Worm (Caenorhabditis elegans) whole organism, L1 larva: ENCODE measurements around the gene his-17.
A peak's percentile ranks its signal among the peaks of the same experiment; 100 is the strongest.

ENCODE experiments used
- C04F5.9 ChIP-seq: sonication (generic microtip); optimal IDR thresholded peaks from 2 replicates; lab custom pipeline; 2016; ENCODE audit warnings: missing genetic modification characterization, missing compliant biosample characterization
- Y116A8C.19 ChIP-seq: sonication (generic microtip); optimal IDR thresholded peaks from 2 replicates; lab custom pipeline; 2016; ENCODE audit warnings: missing compliant biosample characterization, missing genetic modification characterization, borderline replicate concordance
- aha-1 ChIP-seq: fragments of 150-350 bp; optimal IDR thresholded peaks from 2 replicates; lab custom pipeline; 2014; ENCODE audit warnings: missing biosample characterization, missing genetic modification characterization
- aly-2 ChIP-seq: fragments of 150-350 bp; optimal IDR thresholded peaks from 2 replicates; lab custom pipeline; 2014; ENCODE audit warnings: missing biosample characterization, missing genetic modification characterization
- ama-1 ChIP-seq: fragments of 150-350 bp; optimal IDR thresholded peaks from 2 replicates; lab custom pipeline; 2014
- blmp-1 ChIP-seq: fragments of 150-350 bp; optimal IDR thresholded peaks from 2 replicates; lab custom pipeline; 2014; ENCODE audit warnings: missing biosample characterization, missing genetic modification characterization
- ceh-63 ChIP-seq: fragments of 200-800 bp; sonication (Bioruptor generic); optimal IDR thresholded peaks from 2 replicates; lab custom pipeline; 2018; ENCODE audit warnings: mild to moderate bottlenecking, missing genetic modification characterization, missing compliant biosample characterization
- ceh-8 ChIP-seq: fragments of 200-800 bp; sonication (Bioruptor generic); optimal IDR thresholded peaks from 2 replicates; lab custom pipeline; 2018; ENCODE audit warnings: mild to moderate bottlenecking, missing genetic modification characterization, moderate library complexity, missing compliant biosample characterization
- ceh-90 ChIP-seq: sonication (generic microtip); optimal IDR thresholded peaks from 2 replicates; lab custom pipeline; 2016; ENCODE audit warnings: missing genetic modification characterization, missing compliant biosample characterization
- efl-1 ChIP-seq, 4 experiments: fragments of 150-350 bp; optimal IDR thresholded peaks in 3 of 4; peaks in 1 of 4; 1 replicate in 1 of 4; 2 replicates in 3 of 4; lab custom pipeline; 2014; ENCODE audit warnings: missing biosample characterization in 2 of 4, missing genetic modification characterization in 2 of 4, missing genetic modification reagents in 2 of 4
- efl-3 ChIP-seq: fragments of 200-800 bp; sonication (Bioruptor generic); optimal IDR thresholded peaks from 2 replicates; lab custom pipeline; 2018; ENCODE audit warnings: mild to moderate bottlenecking, missing genetic modification characterization, missing compliant biosample characterization
- elt-3 ChIP-seq, 6 experiments: fragments of 150-350 bp in 1 of 6; sonication (generic microtip); optimal IDR thresholded peaks; 2 replicates each; lab custom pipeline; 2017 to 2018; ENCODE audit warnings: missing biosample characterization in 6 of 6, missing genetic modification characterization in 6 of 6, inconsistent platforms in 1 of 6
- hlh-4 ChIP-seq: sonication (generic microtip); optimal IDR thresholded peaks from 2 replicates; lab custom pipeline; 2016; ENCODE audit warnings: mild to moderate bottlenecking, missing genetic modification characterization, missing compliant biosample characterization
- irx-1 ChIP-seq: sonication (generic microtip); optimal IDR thresholded peaks from 2 replicates; lab custom pipeline; 2016; ENCODE audit warnings: missing genetic modification characterization, missing compliant biosample characterization
- lsy-2 ChIP-seq, 2 experiments: fragments of 150-350 bp; optimal IDR thresholded peaks; 2 replicates each; lab custom pipeline; 2014; ENCODE audit warnings: missing biosample characterization in 2 of 2, missing genetic modification characterization in 2 of 2
- mef-2 ChIP-seq: fragments of 150-350 bp; optimal IDR thresholded peaks from 2 replicates; lab custom pipeline; 2014; ENCODE audit warnings: missing biosample characterization, missing genetic modification characterization
- mep-1 ChIP-seq: fragments of 150-350 bp; optimal IDR thresholded peaks from 2 replicates; lab custom pipeline; 2014; ENCODE audit warnings: missing biosample characterization, missing genetic modification characterization
- nhr-19 ChIP-seq: fragments of 200-800 bp; sonication (Bioruptor generic); conservative IDR thresholded peaks from 2 replicates; pipeline ENCODE4 v1.3.6; 2022; ENCODE audit warnings: missing genetic modification characterization, missing compliant biosample characterization
- nhr-20 ChIP-seq: sonication (generic microtip); optimal IDR thresholded peaks from 2 replicates; lab custom pipeline; 2016; ENCODE audit warnings: mild to moderate bottlenecking, missing genetic modification characterization, missing compliant biosample characterization
- nhr-71 ChIP-seq: sonication (generic microtip); optimal IDR thresholded peaks from 2 replicates; lab custom pipeline; 2016; ENCODE audit warnings: mild to moderate bottlenecking, missing genetic modification characterization, moderate library complexity, missing compliant biosample characterization
- nhr-85 ChIP-seq: sonication (generic microtip); peaks from one replicate; lab custom pipeline; 2016; ENCODE audit warnings: missing genetic modification characterization, inconsistent platforms, missing compliant biosample characterization
- nhr-90 ChIP-seq: sonication (generic microtip); optimal IDR thresholded peaks from 2 replicates; lab custom pipeline; 2016; ENCODE audit warnings: mild to moderate bottlenecking, missing genetic modification characterization, missing compliant biosample characterization; ENCODE audit not compliant: poor library complexity
- rnt-1 ChIP-seq: sonication (generic microtip); optimal IDR thresholded peaks from 2 replicates; lab custom pipeline; 2016; ENCODE audit warnings: mild to moderate bottlenecking, missing genetic modification characterization, moderate library complexity, missing compliant biosample characterization
- skn-1 ChIP-seq: fragments of 150-350 bp; optimal IDR thresholded peaks from 2 replicates; lab custom pipeline; 2014; ENCODE audit warnings: missing biosample characterization, missing genetic modification characterization
- snu-23 ChIP-seq: sonication (generic microtip); optimal IDR thresholded peaks from 2 replicates; lab custom pipeline; 2016; ENCODE audit warnings: missing genetic modification characterization, missing compliant biosample characterization
- sox-4 ChIP-seq: sonication (generic microtip); optimal IDR thresholded peaks from 2 replicates; lab custom pipeline; 2016; ENCODE audit warnings: missing genetic modification characterization, missing compliant biosample characterization
- sptf-1 ChIP-seq: fragments of 150-350 bp; optimal IDR thresholded peaks from 2 replicates; lab custom pipeline; 2014; ENCODE audit warnings: missing biosample characterization, missing genetic modification characterization
- swsn-7 ChIP-seq: sonication (generic microtip); optimal IDR thresholded peaks from 2 replicates; lab custom pipeline; 2016; ENCODE audit warnings: missing genetic modification characterization, missing compliant biosample characterization
- tbx-2 ChIP-seq: sonication (generic microtip); optimal IDR thresholded peaks from 2 replicates; lab custom pipeline; 2016; ENCODE audit warnings: missing genetic modification characterization, missing compliant biosample characterization
- unc-30 ChIP-seq: sonication (generic microtip); optimal IDR thresholded peaks from 2 replicates; lab custom pipeline; 2017; ENCODE audit warnings: missing biosample characterization, missing genetic modification characterization
- unc-86 ChIP-seq: sonication (generic microtip); optimal IDR thresholded peaks from 2 replicates; lab custom pipeline; 2016; ENCODE audit warnings: missing genetic modification characterization, missing compliant biosample characterization
- vab-15 ChIP-seq: sonication (generic microtip); optimal IDR thresholded peaks from 2 replicates; lab custom pipeline; 2017; ENCODE audit warnings: missing genotype, mild to moderate bottlenecking, missing genetic modification characterization, missing compliant biosample characterization
- xbp-1 ChIP-seq: sonication (generic microtip); optimal IDR thresholded peaks from 2 replicates; lab custom pipeline; 2016; ENCODE audit warnings: missing genetic modification characterization, missing compliant biosample characterization
- ztf-4 ChIP-seq: fragments of 150-350 bp; optimal IDR thresholded peaks from 2 replicates; lab custom pipeline; 2014; ENCODE audit warnings: missing biosample characterization, missing genetic modification characterization

his-17 gene

DNA sequence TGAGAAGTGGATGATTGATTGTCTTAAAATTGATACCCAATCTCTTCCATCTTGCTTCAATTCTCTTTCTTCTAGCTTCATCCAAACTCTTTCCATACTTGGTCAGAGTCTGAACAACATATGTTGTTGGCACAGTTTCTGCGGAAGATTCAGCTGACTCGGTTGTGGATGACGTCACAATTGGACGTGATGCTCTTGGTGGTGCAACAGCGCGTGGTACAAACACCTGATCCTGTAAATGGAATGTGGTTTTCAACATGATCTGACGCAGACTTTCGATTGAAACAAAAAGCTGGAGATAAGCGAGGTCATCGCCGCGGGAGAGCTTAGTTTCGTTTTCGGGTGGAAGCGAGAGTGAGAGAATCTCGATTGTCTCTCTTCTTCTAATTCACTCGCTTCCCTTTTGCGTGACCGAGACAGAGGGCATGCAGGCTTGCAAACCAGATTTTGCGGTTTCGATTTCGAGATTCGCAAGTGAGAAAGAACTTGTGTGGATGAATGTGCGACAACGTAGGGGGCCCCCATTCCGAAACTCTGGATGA lies 44.7 kb upstream of the his-17 start:
- TF ChIP-seq irx-1 (tag; lab: Kevin White, UChicago) (no peak), ceh-8 (GFP tag; lab: Kevin White, UChicago) (no peak), blmp-1 (tag; lab: Kevin White, UChicago) (peak; percentile 99), efl-1 (optimal IDR thresholded peaks at IDR 0.05; lab: Kevin White, UChicago) (no peak), efl-1 (GFP tag; optimal IDR thresholded peaks at IDR 0.05 in 1 of 2; lab: Kevin White, UChicago) (peak in 1 of 2 experiments; percentile 68)

DNA sequence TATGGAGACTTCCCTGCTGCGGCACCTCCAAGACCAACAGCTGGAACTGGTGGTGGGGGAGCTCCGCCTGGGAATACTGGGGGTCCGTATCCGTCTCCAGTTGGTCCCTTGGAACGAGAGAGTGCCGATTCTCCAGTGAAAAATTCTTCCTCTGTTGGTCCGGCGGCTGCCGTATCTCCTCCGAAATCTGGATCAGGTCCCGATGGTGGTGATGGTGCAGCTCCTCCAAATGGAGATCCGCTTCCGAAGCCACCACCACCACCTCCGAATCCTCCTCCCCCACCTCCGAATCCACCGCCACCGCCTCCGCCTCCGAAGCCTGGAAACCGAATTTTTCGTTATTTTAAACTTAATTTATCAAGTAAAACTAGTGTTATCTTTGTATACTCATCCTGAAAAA lies 42.6 kb upstream of the his-17 start:
- TF ChIP-seq ceh-63 (GFP tag; lab: Kevin White, UChicago) (no peak), Y116A8C.19 (tag; lab: Kevin White, UChicago) (no peak), sptf-1 (tag; lab: Kevin White, UChicago) (no peak), nhr-90 (tag; lab: Kevin White, UChicago) (no peak), ztf-4 (tag; lab: Kevin White, UChicago) (no peak), mef-2 (tag; lab: Kevin White, UChicago) (no peak), sox-4 (tag; lab: Kevin White, UChicago) (no peak), unc-86 (tag; lab: Kevin White, UChicago) (no peak), elt-3 (tag; optimal IDR thresholded peaks at IDR 0.05; lab: Kevin White, UChicago) (no peak)

DNA sequence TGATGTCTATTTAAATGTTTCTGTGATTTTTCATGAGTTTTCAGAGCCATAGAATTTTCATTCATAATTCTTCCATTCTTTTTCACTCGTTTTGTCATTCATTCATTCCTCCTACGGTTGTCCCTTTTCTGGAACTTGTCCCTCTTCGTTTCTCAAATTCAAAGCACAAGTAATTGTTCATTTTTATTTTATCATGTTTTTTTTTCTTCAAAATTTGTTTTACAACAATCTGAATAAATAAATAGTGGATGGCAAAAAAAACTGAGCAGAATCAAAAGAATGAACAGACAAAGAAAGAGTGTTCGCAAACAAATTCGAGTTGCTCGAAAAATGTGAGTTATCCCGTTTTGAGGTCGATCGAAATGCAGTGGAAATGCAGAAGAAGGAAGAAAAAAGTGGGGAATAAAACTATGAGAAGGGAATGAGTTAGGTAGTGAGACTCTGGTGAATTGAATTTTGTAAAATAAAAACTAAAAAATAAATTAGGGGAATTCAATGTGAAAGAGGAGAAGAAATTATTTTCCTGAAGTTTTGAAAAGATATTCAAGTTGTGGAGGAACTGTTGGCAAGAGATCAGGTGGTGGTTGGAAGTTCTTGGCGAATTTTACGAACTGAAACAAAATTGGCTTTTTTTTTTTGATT lies 41.8 kb upstream of the his-17 start:
- TF ChIP-seq skn-1 (peak; percentile 35), ama-1 (lab: Kevin White, UChicago) (peak; percentile 93), rnt-1 (peak; percentile 26), xbp-1 (tag; lab: Kevin White, UChicago) (peak; percentile 1), ztf-4 (tag; lab: Kevin White, UChicago) (no peak), efl-3 (GFP tag; lab: Kevin White, UChicago) (no peak), mep-1 (tag; lab: Kevin White, UChicago) (peak; percentile 72), nhr-85 (peak; percentile 65), vab-15 (tag; lab: Kevin White, UChicago) (no peak), tbx-2 (tag; lab: Kevin White, UChicago) (no peak), nhr-20 (tag; lab: Kevin White, UChicago) (peak; percentile 48), swsn-7 (peak; percentile 32), aha-1 (tag; lab: Kevin White, UChicago) (no peak), unc-30 (tag; lab: Kevin White, UChicago) (no peak), aly-2 (peak; percentile 97), nhr-71 (tag; lab: Kevin White, UChicago) (peak; percentile 60), lsy-2 (tag; optimal IDR thresholded peaks at IDR 0.05; lab: Kevin White, UChicago) (peak in 1 of 2 experiments; percentile 28), elt-3 (tag; optimal IDR thresholded peaks at IDR 0.05; lab: Kevin White, UChicago) (peak in 1 of 6 experiments; percentile 20), Y116A8C.19 (tag; lab: Kevin White, UChicago) (no peak), nhr-90 (tag; lab: Kevin White, UChicago) (peak; percentile 38), ceh-90 (no peak), nhr-19 (GFP tag; lab: Robert Waterston, UW) (peak; percentile 51), blmp-1 (tag; lab: Kevin White, UChicago) (peak; percentile 17), efl-1 (optimal IDR thresholded peaks at IDR 0.05; lab: Kevin White, UChicago) (no peak), efl-1 (GFP tag; optimal IDR thresholded peaks at IDR 0.05 in 1 of 2; lab: Kevin White, UChicago) (peak in 1 of 2 experiments; percentile 8), snu-23 (GFP tag; lab: Kevin White, UChicago) (peak; percentile 62), hlh-4 (tag; lab: Kevin White, UChicago) (no peak)
- TF ChIP-seq, all 84 proteins: peak for 17

DNA sequence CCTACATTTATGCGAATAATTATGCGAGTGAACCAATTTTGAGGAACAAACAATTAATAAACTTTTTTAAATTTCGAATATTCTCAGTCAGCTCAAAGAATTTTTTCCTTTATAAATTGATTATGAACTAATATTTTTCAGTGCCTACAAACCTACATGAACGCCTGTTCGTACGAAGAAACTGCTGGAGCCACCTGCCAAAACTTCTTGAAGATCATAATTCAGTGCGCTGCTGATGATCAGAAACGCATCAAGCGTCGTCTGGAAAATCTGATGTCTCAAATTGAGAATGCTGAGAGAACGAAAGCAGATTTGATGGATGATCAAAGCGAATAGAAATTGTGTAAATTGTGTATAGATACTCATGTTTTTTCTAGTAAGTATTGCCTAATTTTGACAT lies 41.2 kb upstream of the his-17 start:
- TF ChIP-seq C04F5.9 (tag; lab: Kevin White, UChicago) = no peak
- TF ChIP-seq, all 84 proteins: peak for 0
